Worm (Caenorhabditis elegans) whole organism, L4/young adult: Measurements from ENCODE around the gene F28B4.4.

ENCODE experiments used
- W03F9.2 ChIP-seq: fragments of 150-350 bp; optimal IDR thresholded peaks from 2 replicates; lab custom pipeline; 2014; ENCODE audit warnings: missing biosample characterization, missing genetic modification characterization
- dao-5 ChIP-seq: sonication (generic microtip); optimal IDR thresholded peaks from 2 replicates; lab custom pipeline; 2016; ENCODE audit warnings: missing genotype, missing genetic modification characterization, moderate library complexity, missing compliant biosample characterization
- him-1 ChIP-seq: sonication (generic microtip); optimal IDR thresholded peaks from 2 replicates; lab custom pipeline; 2016; ENCODE audit warnings: missing genotype, missing genetic modification reagents, missing genetic modification characterization, missing compliant biosample characterization

DNA sequence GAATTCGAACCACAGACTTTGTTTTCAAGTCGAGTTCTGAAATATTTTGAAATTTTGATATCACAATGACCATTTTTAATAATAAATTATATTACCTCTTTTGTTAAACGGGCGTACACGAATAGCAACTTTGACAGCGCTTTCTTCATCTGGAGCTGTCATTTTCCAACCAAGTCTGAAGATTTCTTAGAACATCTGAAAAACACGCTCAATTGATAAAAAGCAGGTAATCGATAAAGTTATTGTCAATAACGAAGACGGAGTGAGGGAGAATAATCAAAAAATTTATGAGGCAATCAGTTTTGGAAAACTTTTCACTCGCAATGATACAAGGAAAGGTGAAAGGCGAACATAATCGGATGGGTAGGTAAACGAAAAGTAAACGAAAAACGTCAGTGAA lies 30.9 kb downstream of the F28B4.4 start, which contains the start of gene klp-4:
- TF ChIP-seq him-1 (tag; lab: Kevin White, UChicago) (no peak), W03F9.2 (tag; lab: Kevin White, UChicago) (no peak), dao-5 (tag; lab: Kevin White, UChicago) (no peak)
